Fruit fly (Drosophila melanogaster) whole organism, embryonic: ENCODE data around the gene amn.
A peak's percentile ranks its signal among the peaks of the same experiment; 100 is the strongest.

Source experiments
- Bdp1 ChIP-seq: fragments of 200-800 bp; sonication (Bioruptor generic); optimal IDR thresholded peaks from 3 replicates; lab custom pipeline; 2016; ENCODE audit warnings: missing biosample characterization, missing genetic modification characterization
- CG10979 ChIP-seq: fragments of 200-800 bp; sonication (Bioruptor generic); optimal IDR thresholded peaks from 2 replicates; lab custom pipeline; 2018; ENCODE audit warnings: missing biosample characterization, mild to moderate bottlenecking, missing genetic modification characterization, moderate library complexity
- CG11695 ChIP-seq: fragments of 200-800 bp; sonication (Bioruptor generic); IDR thresholded peaks from 3 replicates; pipeline ENCODE4 v1.3.6; 2022; ENCODE audit warnings: missing biosample characterization, missing genetic modification characterization
- CG14710 ChIP-seq: fragments of 200-800 bp; sonication (Bioruptor generic); optimal IDR thresholded peaks from 3 replicates; lab custom pipeline; 2019; ENCODE audit warnings: missing biosample characterization, mild to moderate bottlenecking, missing genetic modification characterization, moderate library complexity
- CG15269 ChIP-seq: fragments of 200-800 bp; sonication (Bioruptor generic); optimal IDR thresholded peaks from 2 replicates; lab custom pipeline; 2018; ENCODE audit warnings: missing biosample characterization, mild to moderate bottlenecking, missing genetic modification characterization, moderate library complexity
- CG1647 ChIP-seq: fragments of 200-800 bp; sonication (Bioruptor generic); optimal IDR thresholded peaks from 3 replicates; lab custom pipeline; 2016; ENCODE audit warnings: missing biosample characterization, missing genetic modification characterization
- CG17612 ChIP-seq: fragments of 200-800 bp; sonication (Bioruptor generic); IDR thresholded peaks from 2 replicates; pipeline ENCODE4 v1.3.6; 2022; ENCODE audit warnings: missing biosample characterization, missing genetic modification characterization
- CG32532 ChIP-seq: fragments of 200-800 bp; sonication (Bioruptor generic); IDR thresholded peaks from 2 replicates; pipeline ENCODE4 v1.3.6; 2022; ENCODE audit warnings: missing biosample characterization, missing genetic modification characterization
- CG4360 ChIP-seq: fragments of 200-800 bp; sonication (Bioruptor generic); IDR thresholded peaks from 2 replicates; pipeline ENCODE4 v1.3.6; 2022; ENCODE audit warnings: missing biosample characterization, missing genetic modification characterization
- CG6272 ChIP-seq: fragments of 200-800 bp; sonication (Bioruptor generic); IDR thresholded peaks from 2 replicates; pipeline ENCODE4 v1.3.6; 2022; ENCODE audit warnings: missing biosample characterization, missing genetic modification characterization
- CG7745 ChIP-seq: fragments of 200-800 bp; sonication (Bioruptor generic); optimal IDR thresholded peaks from 2 replicates; lab custom pipeline; 2018; ENCODE audit warnings: missing biosample characterization, mild to moderate bottlenecking, missing genetic modification characterization, moderate library complexity
- CG7786 ChIP-seq: fragments of 200-800 bp; sonication (Bioruptor generic); optimal IDR thresholded peaks from 2 replicates; lab custom pipeline; 2016; ENCODE audit warnings: missing biosample characterization, missing genetic modification characterization
- CG8290 ChIP-seq, 3 experiments: fragments of 200-800 bp; sonication (Bioruptor generic); optimal IDR thresholded peaks; 2 replicates each; lab custom pipeline; 2016 to 2019; ENCODE audit warnings: missing biosample characterization in 3 of 3, missing genetic modification characterization in 3 of 3, mild to moderate bottlenecking in 2 of 3, moderate library complexity in 1 of 3
- CG8359 ChIP-seq: fragments of 200-800 bp; sonication (Bioruptor generic); optimal IDR thresholded peaks from 2 replicates; lab custom pipeline; 2017; ENCODE audit warnings: missing biosample characterization, mild to moderate bottlenecking, missing genetic modification characterization, borderline replicate concordance
- CG8765 ChIP-seq: fragments of 200-800 bp; sonication (Bioruptor generic); IDR thresholded peaks from 2 replicates; pipeline ENCODE4 v1.3.6; 2022; ENCODE audit warnings: missing biosample characterization, missing genetic modification characterization
- CG9876 ChIP-seq: fragments of 200-800 bp; sonication (Bioruptor generic); optimal IDR thresholded peaks from 2 replicates; lab custom pipeline; 2016; ENCODE audit warnings: missing biosample characterization, missing genetic modification characterization
- CHES-1-like ChIP-seq: fragments of 200-800 bp; sonication (Bioruptor generic); optimal IDR thresholded peaks from 2 replicates; lab custom pipeline; 2016; ENCODE audit warnings: missing biosample characterization, missing genetic modification characterization
- HLH54F ChIP-seq: fragments of 200-800 bp; sonication (Bioruptor generic); optimal IDR thresholded peaks from 3 replicates; lab custom pipeline; 2016; ENCODE audit warnings: missing biosample characterization, missing genetic modification characterization
- NC2β ChIP-seq: fragments of 200-800 bp; sonication (Bioruptor generic); optimal IDR thresholded peaks from 2 replicates; lab custom pipeline; 2016; ENCODE audit warnings: missing biosample characterization, missing genetic modification characterization
- Neu2 ChIP-seq: fragments of 200-800 bp; sonication (Bioruptor generic); optimal IDR thresholded peaks from 3 replicates; lab custom pipeline; 2016; ENCODE audit warnings: missing biosample characterization, missing genetic modification characterization, borderline replicate concordance
- Nf-YC ChIP-seq: fragments of 200-800 bp; optimal IDR thresholded peaks from 3 replicates; lab custom pipeline; 2019; ENCODE audit warnings: missing biosample characterization, mild to moderate bottlenecking, missing genetic modification characterization, moderate library complexity
- Ssrp ChIP-seq: fragments of 200-800 bp; sonication (Bioruptor generic); optimal IDR thresholded peaks from 2 replicates; lab custom pipeline; 2018; ENCODE audit warnings: missing biosample characterization, mild to moderate bottlenecking, missing genetic modification characterization, moderate library complexity
- bcd ChIP-seq: fragments of 200-800 bp; sonication (Bioruptor generic); optimal IDR thresholded peaks from 2 replicates; lab custom pipeline; 2017; ENCODE audit warnings: missing biosample characterization, mild to moderate bottlenecking, missing genetic modification characterization
- bsh ChIP-seq, 2 experiments: fragments of 200-800 bp; sonication (Bioruptor generic); optimal IDR thresholded peaks; 2 replicates each; lab custom pipeline; 2017 to 2018; ENCODE audit warnings: mild to moderate bottlenecking in 2 of 2, missing biosample characterization in 2 of 2, missing genetic modification characterization in 2 of 2, moderate library complexity in 1 of 2
- caup ChIP-seq: fragments of 200-800 bp; sonication (Bioruptor generic); optimal IDR thresholded peaks from 3 replicates; lab custom pipeline; 2017; ENCODE audit warnings: missing biosample characterization, mild to moderate bottlenecking, missing genetic modification characterization, moderate library complexity; ENCODE audit not compliant: severe bottlenecking
- dan ChIP-seq: fragments of 200-800 bp; sonication (Bioruptor generic); IDR thresholded peaks from 2 replicates; pipeline ENCODE4 v1.3.6; 2022; ENCODE audit warnings: missing biosample characterization, missing genetic modification characterization
- emc ChIP-seq: fragments of 200-800 bp; sonication (Bioruptor generic); optimal IDR thresholded peaks from 2 replicates; lab custom pipeline; 2016; ENCODE audit warnings: missing biosample characterization, missing genetic modification characterization
- ftz-f1 ChIP-seq: fragments of 200-800 bp; sonication (Bioruptor generic); optimal IDR thresholded peaks from 2 replicates; lab custom pipeline; 2016; ENCODE audit warnings: missing biosample characterization, missing genetic modification characterization
- lilli ChIP-seq: fragments of 200-800 bp; sonication (Bioruptor generic); optimal IDR thresholded peaks from 3 replicates; lab custom pipeline; 2016; ENCODE audit warnings: missing biosample characterization, missing genetic modification characterization
- org-1 ChIP-seq: fragments of 200-800 bp; sonication (Bioruptor generic); optimal IDR thresholded peaks from 2 replicates; lab custom pipeline; 2017; ENCODE audit warnings: missing biosample characterization, missing genetic modification characterization
- pzg ChIP-seq: fragments of 200-800 bp; sonication (Bioruptor generic); optimal IDR thresholded peaks from 3 replicates; lab custom pipeline; 2018; ENCODE audit warnings: missing biosample characterization, mild to moderate bottlenecking, missing genetic modification characterization, moderate library complexity
- row ChIP-seq: fragments of 200-800 bp; sonication (Bioruptor generic); IDR thresholded peaks from 3 replicates; pipeline ENCODE4 v1.3.6; 2022; ENCODE audit warnings: missing biosample characterization, missing genetic modification characterization
- sens ChIP-seq: fragments of 200-800 bp; sonication (Bioruptor generic); peaks from one replicate; lab custom pipeline; 2016; ENCODE audit warnings: missing biosample characterization, missing genetic modification characterization
- tin ChIP-seq: fragments of 200-800 bp; sonication (Bioruptor generic); optimal IDR thresholded peaks from 3 replicates; lab custom pipeline; 2016; ENCODE audit warnings: missing biosample characterization, missing genetic modification characterization
- tna ChIP-seq: fragments of 200-800 bp; sonication (Bioruptor generic); IDR thresholded peaks from 2 replicates; pipeline ENCODE4 v1.3.6; 2022; ENCODE audit warnings: missing biosample characterization, missing genetic modification characterization; ENCODE audit not compliant: partially characterized antibody
- trem ChIP-seq: fragments of 200-800 bp; optimal IDR thresholded peaks from 3 replicates; lab custom pipeline; 2019; ENCODE audit warnings: missing biosample characterization, mild to moderate bottlenecking, missing genetic modification characterization, moderate library complexity
- vnd ChIP-seq: fragments of 200-800 bp; sonication (Bioruptor generic); IDR thresholded peaks from 3 replicates; pipeline ENCODE4 v1.3.6; 2022; ENCODE audit warnings: missing biosample characterization, missing genetic modification characterization; ENCODE audit not compliant: partially characterized antibody
- zfh1 ChIP-seq: fragments of 200-800 bp; sonication (Bioruptor generic); IDR thresholded peaks from 3 replicates; pipeline ENCODE4 v1.3.6; 2022; ENCODE audit warnings: missing biosample characterization, missing genetic modification characterization

The amn gene

dm6 chrX:19889128-19889756, 618 bp downstream of the amn start (continued):
- TF ChIP-seq row (peak; percentile 88), CG10979 (tag; lab: Kevin White, UChicago) (peak; percentile 84), CG8290 (GFP tag; optimal IDR thresholded peaks at IDR 0.05; lab: Kevin White, UChicago) (peak; percentile 77), CG8290 (tag; optimal IDR thresholded peaks at IDR 0.05; lab: Kevin White, UChicago) (peak; percentile 32 to 93), CG14710 (tag; lab: Kevin White, UChicago) (peak; percentile 73), org-1 (GFP tag; lab: Kevin White, UChicago) (peak; percentile 84), dan (GFP tag; lab: Robert Waterston, UW) (peak; percentile 72), CG1647 (peak; percentile 74), zfh1 (GFP tag; lab: Robert Waterston, UW) (peak; percentile 87), CG11695 (peak; percentile 55; the same call in 1 of the 3 replicates), bcd (peak; percentile 80), CG15269 (tag; lab: Kevin White, UChicago) (peak; percentile 86), CG9876 (GFP tag; lab: Kevin White, UChicago) (peak; percentile 87), HLH54F (GFP tag; lab: Kevin White, UChicago) (peak; percentile 87), vnd (GFP tag; lab: Robert Waterston, UW) (no peak), NC2β (GFP tag; lab: Kevin White, UChicago) (peak; percentile 87), emc (peak; percentile 75), CG7745 (tag; lab: Kevin White, UChicago) (no peak), CG32532 (GFP tag; lab: Robert Waterston, UW) (peak; percentile 82), bsh (GFP tag; optimal IDR thresholded peaks at IDR 0.05; lab: Kevin White, UChicago) (peak in 1 of 2 experiments; percentile 85), tin (GFP tag; lab: Kevin White, UChicago) (peak; percentile 80), Ssrp (tag; lab: Kevin White, UChicago) (peak; percentile 83), CG6272 (GFP tag; lab: Robert Waterston, UW) (peak; percentile 75), Neu2 (GFP tag; lab: Kevin White, UChicago) (peak; percentile 78), sens (peak; percentile 99), CG4360 (peak; percentile 41; the same call in 1 of the 2 replicates), Bdp1 (GFP tag; lab: Kevin White, UChicago) (peak; percentile 66), CG17612 (GFP tag; lab: Robert Waterston, UW) (peak; percentile 46; the same call in 1 of the 2 replicates), ftz-f1 (GFP tag; lab: Kevin White, UChicago) (no peak), caup (GFP tag; lab: Kevin White, UChicago) (peak; percentile 84), CG8359 (peak; percentile 21), pzg (GFP tag; lab: Kevin White, UChicago) (no peak), CG8765 (GFP tag; lab: Robert Waterston, UW) (peak; percentile 87), Nf-YC (tag; lab: Kevin White, UChicago) (peak; percentile 64), tna (no peak), CG7786 (GFP tag; lab: Kevin White, UChicago) (peak; percentile 90), trem (tag; lab: Kevin White, UChicago) (peak; percentile 61), CHES-1-like (GFP tag; lab: Kevin White, UChicago) (peak; percentile 92), lilli (peak; percentile 91)
